Fruit fly (Drosophila melanogaster) ovary, adult (tissue): Measurements from ENCODE around the gene slmb.
A peak's percentile ranks its signal among the peaks of the same experiment; 100 is the strongest.

Experiments used
- CG17801 ChIP-seq: fragments of 200-800 bp; optimal IDR thresholded peaks from 2 replicates; lab custom pipeline; 2019; ENCODE audit warnings: missing biosample characterization, mild to moderate bottlenecking, missing genetic modification characterization, moderate library complexity; ENCODE audit not compliant: partially characterized antibody

Gene slmb

dm6 chr3R:21140458-21140857, 13.2 kb upstream of the slmb start, which contains the start of gene SNF4Agamma:
Gene SNF4Agamma (plus strand): TSS chr3R:21140739.
- peak; percentile 25 for TF ChIP-seq CG17801 (GFP tag; lab: Kevin White, UChicago)

- TF ChIP-seq CG17801 (GFP tag; lab: Kevin White, UChicago): peak; percentile 70
Measured at dm6 chr3R:21138220-21138754, 11.0 kb upstream of the slmb start, which contains the start of gene meigo. Gene meigo (plus strand): TSS chr3R:21138270.

- TF ChIP-seq CG17801 (GFP tag; lab: Kevin White, UChicago): peak; percentile 45
Measured at dm6 chr3R:21133951-21134350, 6.7 kb upstream of the slmb start, which contains the start of gene Usp8. Gene Usp8 (plus strand): TSS chr3R:21134262.

- no peak for TF ChIP-seq CG17801 (GFP tag; lab: Kevin White, UChicago)
Measured at dm6 chr3R:21133517-21133916, 6.2 kb upstream of the slmb start, which contains the start of gene Trm7-34. Gene Trm7-34 (minus strand): TSS chr3R:21133881.

- no peak for TF ChIP-seq CG17801 (GFP tag; lab: Kevin White, UChicago)
Measured at dm6 chr3R:21130050-21130449, 2.8 kb upstream of the slmb start, which contains the start of gene Ice2. Gene Ice2 (plus strand): TSS chr3R:21130216.

- no peak for TF ChIP-seq CG17801 (GFP tag; lab: Kevin White, UChicago)
Measured at dm6 chr3R:21129617-21130016, 2.3 kb upstream of the slmb start, which contains the start of gene Obp93a. Gene Obp93a (minus strand): TSS chr3R:21129717.

- TF ChIP-seq CG17801 (GFP tag; lab: Kevin White, UChicago): no peak
Measured at dm6 chr3R:21126673-21127284, 506 bp downstream of the slmb start.

dm6 chr3R:21124225-21124624, 3.1 kb downstream of the slmb start:
- no peak for TF ChIP-seq CG17801 (GFP tag; lab: Kevin White, UChicago)

dm6 chr3R:21118784-21119183, 8.5 kb downstream of the slmb start, which contains the start of gene Bdbt:
Gene Bdbt (minus strand): TSS chr3R:21118856.
- TF ChIP-seq CG17801 (GFP tag; lab: Kevin White, UChicago): peak; percentile 40

dm6 chr3R:21116057-21116456, 11.2 kb downstream of the slmb start, which contains the start of gene ppan:
Gene ppan (plus strand): TSS chr3R:21116254.
- no peak for TF ChIP-seq CG17801 (GFP tag; lab: Kevin White, UChicago)

- TF ChIP-seq CG17801 (GFP tag; lab: Kevin White, UChicago): peak; percentile 71
Measured at dm6 chr3R:21112742-21113465, 14.4 kb downstream of the slmb start.

- TF ChIP-seq CG17801 (GFP tag; lab: Kevin White, UChicago): peak; percentile 45
Measured at dm6 chr3R:21111964-21112740, 15.1 kb downstream of the slmb start.

dm6 chr3R:21111046-21111480, 16.2 kb downstream of the slmb start, which contains the start of gene Rab11:
Gene Rab11 (plus strand): TSS chr3R:21111408.
- TF ChIP-seq CG17801 (GFP tag; lab: Kevin White, UChicago): peak; percentile 76

- TF ChIP-seq CG17801 (GFP tag; lab: Kevin White, UChicago): no peak
Measured at dm6 chr3R:21109712-21110111, 17.6 kb downstream of the slmb start.
